Fruit fly (Drosophila melanogaster): ENCODE measurements around the gene CG2202.

Gene CG2202

DNA sequence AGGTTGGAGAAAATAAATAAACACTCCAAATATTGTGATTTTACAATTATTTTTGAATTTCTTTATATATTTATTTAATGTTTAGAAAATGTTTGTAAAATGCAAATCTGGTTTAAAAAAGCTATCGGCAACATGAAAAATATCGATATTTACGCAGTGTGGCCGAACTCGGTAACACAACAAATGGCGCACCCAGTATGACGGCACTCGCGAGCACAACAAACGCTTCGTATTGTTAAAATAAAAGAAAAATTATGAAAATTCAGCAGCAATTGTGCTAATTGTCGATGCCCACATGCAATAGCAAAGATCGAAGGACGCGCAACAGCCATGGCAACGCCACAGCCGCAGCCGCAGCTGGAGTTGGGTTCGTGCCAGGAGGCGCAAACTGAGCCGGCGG, at the start of gene CG2202:
TSS of gene CG2202 (plus strand) at position 193 of the 400 bp plus-strand sequence.
- TF ChIP-seq usp (GFP tag; optimal IDR thresholded peaks at IDR 0.05), result no peak
- TF ChIP-seq EcR (GFP tag; optimal IDR thresholded peaks at IDR 0.05), result no peak
- no peak for TF ChIP-seq Dll (optimal IDR thresholded peaks at IDR 0.05)
- no peak for TF ChIP-seq CG8478 (optimal IDR thresholded peaks at IDR 0.05)
- no peak for TF ChIP-seq psq (optimal IDR thresholded peaks at IDR 0.05)
- no peak for TF ChIP-seq pan (optimal IDR thresholded peaks at IDR 0.05)

DNA sequence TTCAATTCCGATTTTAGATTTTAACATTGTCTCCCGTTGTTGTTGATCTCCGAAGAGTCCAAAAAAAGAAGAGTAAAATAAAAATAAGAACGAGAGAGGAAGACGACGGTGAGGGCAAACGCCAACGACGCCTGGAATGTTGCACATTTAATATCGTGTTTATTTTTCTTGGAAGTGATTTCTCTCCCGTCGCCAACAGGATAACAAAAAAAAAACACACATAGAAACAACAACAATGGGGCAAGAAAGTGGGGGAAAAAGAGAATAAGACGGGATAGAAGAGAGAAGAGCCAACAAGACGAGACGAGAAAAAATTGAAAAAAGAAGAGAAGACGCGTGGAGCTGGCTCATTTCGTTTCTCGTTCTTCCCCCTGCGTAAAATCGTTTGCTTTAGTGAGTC, 47.5 kb upstream of the CG2202 start:
- TF ChIP-seq psq (optimal IDR thresholded peaks at IDR 0.05), result no peak
- TF ChIP-seq EcR (GFP tag; optimal IDR thresholded peaks at IDR 0.05), result no peak
- TF ChIP-seq pan (optimal IDR thresholded peaks at IDR 0.05), result no peak
- no peak for TF ChIP-seq Dll (optimal IDR thresholded peaks at IDR 0.05)
- TF ChIP-seq CG8478 (optimal IDR thresholded peaks at IDR 0.05), result no peak
- no peak for TF ChIP-seq usp (GFP tag; optimal IDR thresholded peaks at IDR 0.05)

- TF ChIP-seq CG8478 (optimal IDR thresholded peaks at IDR 0.05) (no peak), usp (GFP tag; optimal IDR thresholded peaks at IDR 0.05) (no peak), EcR (GFP tag; optimal IDR thresholded peaks at IDR 0.05) (peak in 1 of 2 experiments; percentile 93), Dll (optimal IDR thresholded peaks at IDR 0.05) (no peak)
These were observed 46.6 kb upstream of the CG2202 start for dm6 chrX:10801827-10802456.

dm6 chrX:10802457-10803378, 45.8 kb upstream of the CG2202 start:
- no peak for TF ChIP-seq EcR (GFP tag; optimal IDR thresholded peaks at IDR 0.05)
- TF ChIP-seq psq (optimal IDR thresholded peaks at IDR 0.05), result no peak
- TF ChIP-seq usp (GFP tag; optimal IDR thresholded peaks at IDR 0.05), result no peak
- no peak for TF ChIP-seq Dll (optimal IDR thresholded peaks at IDR 0.05)
- TF ChIP-seq pan (optimal IDR thresholded peaks at IDR 0.05), result no peak
- TF ChIP-seq CG8478 (optimal IDR thresholded peaks at IDR 0.05), result no peak

DNA sequence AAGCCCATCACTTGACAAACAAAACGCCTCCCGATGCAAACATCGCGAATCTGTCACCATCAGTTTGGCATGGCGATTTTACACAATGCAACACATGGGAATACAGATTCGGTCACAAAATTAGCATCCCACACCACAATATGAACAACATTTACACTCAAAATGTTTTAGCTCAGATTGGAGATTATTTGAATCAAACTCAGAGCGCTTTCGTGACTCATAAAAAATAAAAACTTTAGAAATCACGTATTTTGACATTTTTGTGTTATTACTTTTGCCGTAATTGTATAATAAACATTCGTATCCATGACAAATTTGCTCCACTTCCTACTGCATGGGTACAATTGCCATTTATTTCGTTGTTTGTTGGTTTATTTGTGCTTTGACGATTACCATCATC, 44.5 kb upstream of the CG2202 start:
- TF ChIP-seq CG8478 (optimal IDR thresholded peaks at IDR 0.05) (no peak), pan (optimal IDR thresholded peaks at IDR 0.05) (no peak), psq (optimal IDR thresholded peaks at IDR 0.05) (no peak), Dll (optimal IDR thresholded peaks at IDR 0.05) (no peak), usp (GFP tag; optimal IDR thresholded peaks at IDR 0.05) (no peak), EcR (GFP tag; optimal IDR thresholded peaks at IDR 0.05) (no peak)

dm6 chrX:10805651-10806191, 42.8 kb upstream of the CG2202 start:
- no peak for TF ChIP-seq pan (optimal IDR thresholded peaks at IDR 0.05)
- TF ChIP-seq Dll (optimal IDR thresholded peaks at IDR 0.05), result peak; percentile 71
- TF ChIP-seq psq (optimal IDR thresholded peaks at IDR 0.05), result no peak
- TF ChIP-seq usp (GFP tag; optimal IDR thresholded peaks at IDR 0.05), result no peak
- no peak for TF ChIP-seq EcR (GFP tag; optimal IDR thresholded peaks at IDR 0.05)
- no peak for TF ChIP-seq CG8478 (optimal IDR thresholded peaks at IDR 0.05)

dm6 chrX:10806718-10807412, 41.7 kb upstream of the CG2202 start:
- TF ChIP-seq usp (GFP tag; optimal IDR thresholded peaks at IDR 0.05), result no peak
- TF ChIP-seq CG8478 (optimal IDR thresholded peaks at IDR 0.05), result no peak
- TF ChIP-seq EcR (GFP tag; optimal IDR thresholded peaks at IDR 0.05), result no peak
- no peak for TF ChIP-seq psq (optimal IDR thresholded peaks at IDR 0.05)
- peak; percentile 47 for TF ChIP-seq Dll (optimal IDR thresholded peaks at IDR 0.05)
- TF ChIP-seq pan (optimal IDR thresholded peaks at IDR 0.05), result no peak

DNA sequence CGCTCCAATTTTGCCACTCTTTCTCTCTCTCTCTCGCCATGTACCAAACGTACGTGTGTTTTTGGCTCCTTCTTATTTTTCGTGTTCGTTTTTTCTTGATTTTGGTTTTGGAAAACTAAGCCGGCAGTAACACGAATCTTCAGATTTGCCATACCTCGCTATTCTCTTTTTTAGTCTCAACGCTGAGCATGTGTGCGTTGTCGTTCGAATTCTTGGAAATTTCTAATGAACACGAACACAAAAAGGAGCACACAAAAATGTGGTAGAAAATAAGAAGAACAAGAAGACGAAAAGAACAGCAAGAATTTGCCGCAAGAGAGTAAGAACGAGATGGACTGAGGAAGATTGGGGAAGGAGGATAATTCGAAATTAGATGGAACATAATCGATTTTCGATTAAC, 39.9 kb upstream of the CG2202 start:
- TF ChIP-seq psq (optimal IDR thresholded peaks at IDR 0.05) (no peak), CG8478 (optimal IDR thresholded peaks at IDR 0.05) (no peak), Dll (optimal IDR thresholded peaks at IDR 0.05) (no peak), EcR (GFP tag; optimal IDR thresholded peaks at IDR 0.05) (no peak), pan (optimal IDR thresholded peaks at IDR 0.05) (no peak), usp (GFP tag; optimal IDR thresholded peaks at IDR 0.05) (no peak)

dm6 chrX:10814113-10814512, 34.4 kb upstream of the CG2202 start:
- TF ChIP-seq Dll (optimal IDR thresholded peaks at IDR 0.05), result peak; percentile 27
- no peak for TF ChIP-seq EcR (GFP tag; optimal IDR thresholded peaks at IDR 0.05)

- no peak for TF ChIP-seq EcR (GFP tag; optimal IDR thresholded peaks at IDR 0.05)
These were observed 33.7 kb upstream of the CG2202 start for dm6 chrX:10814832-10815372.

- TF ChIP-seq EcR (GFP tag; optimal IDR thresholded peaks at IDR 0.05) (no peak), psq (optimal IDR thresholded peaks at IDR 0.05) (no peak), Dll (optimal IDR thresholded peaks at IDR 0.05) (peak; percentile 36), CG8478 (optimal IDR thresholded peaks at IDR 0.05) (peak; percentile 14), usp (GFP tag; optimal IDR thresholded peaks at IDR 0.05) (no peak), pan (optimal IDR thresholded peaks at IDR 0.05) (no peak)
These were observed 33.0 kb upstream of the CG2202 start for dm6 chrX:10815511-10816080.
